Worm (Caenorhabditis elegans): Measurements from ENCODE around the gene R06F6.12.

ce11 chrII:10829572-10829971, 5.7 kb upstream of the R06F6.12 start:
- TF ChIP-seq him-1 (tag; optimal IDR thresholded peaks at IDR 0.05): no peak
- no peak for TF ChIP-seq W03F9.2 (tag; optimal IDR thresholded peaks at IDR 0.05)

All from whole organism, L4/young adult.